Worm (Caenorhabditis elegans): ENCODE measurements around the gene F25D1.8.

F25D1.8 gene

DNA sequence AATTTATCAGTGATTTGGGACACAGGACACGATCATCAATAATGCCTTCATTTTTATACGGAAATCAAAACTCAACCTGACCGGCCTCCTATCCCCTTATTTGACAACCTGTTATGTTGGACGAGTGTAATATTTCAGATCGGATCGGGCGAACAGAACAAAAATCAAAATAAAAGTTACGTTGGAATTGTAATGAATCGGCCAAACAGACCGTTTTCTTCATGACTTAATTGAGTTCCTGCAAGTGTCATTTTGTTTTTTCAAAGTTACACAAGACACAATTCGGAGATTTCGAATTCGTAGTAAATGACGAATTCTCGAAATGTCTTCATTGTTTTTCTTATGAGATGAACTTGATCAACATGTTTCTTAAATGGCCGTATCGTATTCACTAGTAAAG, 16.0 kb downstream of the F25D1.8 start, which contains the start of gene F32G8.3:
F32G8.3 (minus strand) TSS at position 101 of the 400 bp plus-strand sequence.
- TF ChIP-seq ceh-34 (tag; optimal IDR thresholded peaks at IDR 0.05), result no peak
- no peak for TF ChIP-seq nhr-11 (tag; optimal IDR thresholded peaks at IDR 0.05)
- TF ChIP-seq zip-5 (tag; optimal IDR thresholded peaks at IDR 0.05), result no peak
- no peak for TF ChIP-seq pat-9 (tag; optimal IDR thresholded peaks at IDR 0.05)
- no peak for TF ChIP-seq ceh-2 (tag; optimal IDR thresholded peaks at IDR 0.05)
- no peak for TF ChIP-seq unc-86 (tag; optimal IDR thresholded peaks at IDR 0.05)
- no peak for TF ChIP-seq ceh-24 (tag; optimal IDR thresholded peaks at IDR 0.05)
- TF ChIP-seq unc-42 (tag; optimal IDR thresholded peaks at IDR 0.05), result no peak
- TF ChIP-seq fax-1 (tag; optimal IDR thresholded peaks at IDR 0.05), result no peak

DNA sequence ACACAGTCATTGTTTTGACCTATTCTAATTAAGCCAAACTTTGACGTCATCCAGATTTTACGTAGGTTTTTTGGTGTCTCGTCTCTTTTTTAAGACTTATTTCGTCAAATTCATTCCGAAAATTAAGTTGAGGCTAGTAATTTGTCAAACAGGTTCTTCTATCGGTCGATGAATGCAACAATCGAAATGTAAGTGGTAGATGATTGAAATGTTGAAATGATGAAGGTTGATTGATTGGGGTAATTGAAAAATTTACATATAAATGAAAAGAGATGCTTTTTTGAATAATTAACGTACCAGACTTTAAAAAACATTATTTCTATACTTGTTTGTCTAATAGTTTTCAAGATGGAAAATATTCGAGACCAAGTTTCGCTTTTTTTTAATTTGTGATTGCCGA, 17.1 kb downstream of the F25D1.8 start:
- no peak for TF ChIP-seq unc-86 (tag; optimal IDR thresholded peaks at IDR 0.05)
- no peak for TF ChIP-seq pax-1 (tag; optimal IDR thresholded peaks at IDR 0.05)
- TF ChIP-seq ceh-6 (GFP tag; optimal IDR thresholded peaks at IDR 0.05), result no peak
- no peak for TF ChIP-seq K02D7.2 (tag; optimal IDR thresholded peaks at IDR 0.05)
- TF ChIP-seq ets-4 (tag; optimal IDR thresholded peaks at IDR 0.05), result no peak
- no peak for TF ChIP-seq pha-4 (tag; optimal IDR thresholded peaks at IDR 0.05)
- TF ChIP-seq npax-4 (tag; optimal IDR thresholded peaks at IDR 0.05), result no peak
- TF ChIP-seq unc-3 (GFP tag; conservative IDR thresholded peaks at IDR 0.05), result no peak
- TF ChIP-seq unc-3 (tag; optimal IDR thresholded peaks at IDR 0.05), result no peak
- no peak for TF ChIP-seq ceh-14 (tag; optimal IDR thresholded peaks at IDR 0.05)
- no peak for TF ChIP-seq C38D4.7 (GFP tag; optimal IDR thresholded peaks at IDR 0.05)
- TF ChIP-seq sdc-2 (tag; optimal IDR thresholded peaks at IDR 0.05), result no peak
- TF ChIP-seq elt-2 (tag; optimal IDR thresholded peaks at IDR 0.05), result no peak
- no peak for TF ChIP-seq nfya-1 (tag; optimal IDR thresholded peaks at IDR 0.05)
- no peak for TF ChIP-seq C08G9.2 (tag; optimal IDR thresholded peaks at IDR 0.05)
- no peak for TF ChIP-seq ceh-30 (tag; optimal IDR thresholded peaks at IDR 0.05)
- no peak for TF ChIP-seq ceh-2 (tag; optimal IDR thresholded peaks at IDR 0.05)
- no peak for TF ChIP-seq ceh-34 (tag; optimal IDR thresholded peaks at IDR 0.05)
- TF ChIP-seq T23F11.4 (GFP tag; optimal IDR thresholded peaks at IDR 0.05), result no peak

DNA sequence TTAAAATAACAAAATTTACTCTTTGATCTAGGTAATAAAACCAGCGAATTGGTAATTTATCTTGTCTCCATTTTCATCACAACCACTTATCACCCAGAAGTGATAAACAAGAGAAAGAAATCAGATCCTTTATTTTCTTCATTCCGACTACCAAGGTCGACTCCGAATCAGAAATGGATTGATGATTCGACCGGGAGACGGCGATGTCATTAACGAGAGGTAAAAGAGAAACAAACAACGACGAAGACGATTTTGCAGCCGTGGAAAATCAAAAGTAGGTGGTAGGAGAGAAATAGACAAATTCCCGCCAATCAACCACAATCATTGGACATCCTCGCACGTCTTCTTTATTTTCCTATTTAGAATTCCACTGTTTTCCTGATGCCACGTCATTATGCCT, 17.9 kb downstream of the F25D1.8 start:
- TF ChIP-seq hlh-8 (tag; optimal IDR thresholded peaks at IDR 0.05) (no peak), ttx-3 (tag; optimal IDR thresholded peaks at IDR 0.05) (no peak), C38D4.7 (GFP tag; optimal IDR thresholded peaks at IDR 0.05) (no peak), hlh-15 (tag; optimal IDR thresholded peaks at IDR 0.05) (no peak), elt-2 (tag; optimal IDR thresholded peaks at IDR 0.05) (no peak), hlh-6 (tag; optimal IDR thresholded peaks at IDR 0.05) (no peak), odd-2 (tag; optimal IDR thresholded peaks at IDR 0.05) (no peak), pha-4 (tag; optimal IDR thresholded peaks at IDR 0.05) (no peak), dve-1 (tag; optimal IDR thresholded peaks at IDR 0.05) (no peak), hlh-30 (tag; optimal IDR thresholded peaks at IDR 0.05; ENCODE audit: insufficient read depth) (no peak), npax-4 (tag; optimal IDR thresholded peaks at IDR 0.05) (no peak), ceh-48 (tag; optimal IDR thresholded peaks at IDR 0.05) (no peak), madf-2 (tag; optimal IDR thresholded peaks at IDR 0.05) (no peak), fkh-10 (GFP tag; optimal IDR thresholded peaks at IDR 0.05) (no peak), ceh-24 (tag; optimal IDR thresholded peaks at IDR 0.05) (no peak), pat-9 (tag; optimal IDR thresholded peaks at IDR 0.05) (no peak), ceh-18 (tag; optimal IDR thresholded peaks at IDR 0.05) (no peak), K09A11.1 (tag; optimal IDR thresholded peaks at IDR 0.05; ENCODE audit: insufficient read depth) (no peak), unc-86 (tag; optimal IDR thresholded peaks at IDR 0.05) (no peak)

DNA sequence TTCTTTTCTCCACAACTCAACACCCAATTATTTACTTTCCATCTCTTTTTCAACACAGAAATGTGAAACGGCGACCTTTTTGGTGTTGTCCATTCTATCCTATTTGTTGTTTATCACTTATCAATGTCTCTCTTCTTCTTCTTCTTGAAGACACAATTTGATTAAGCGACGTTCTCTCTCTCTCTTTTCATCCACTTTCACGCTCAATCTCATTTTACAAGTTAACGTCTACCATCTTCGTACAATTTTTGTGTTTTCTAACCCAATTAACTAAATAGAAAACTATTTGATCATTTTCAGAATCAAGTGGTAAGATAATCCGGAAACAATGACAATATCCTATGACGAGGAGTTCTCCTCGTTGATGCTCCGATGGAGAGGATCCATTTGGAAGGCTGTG, 18.5 kb downstream of the F25D1.8 start, which contains the start of gene best-14:
best-14 (plus strand) TSS at position 301 of the 400 bp plus-strand sequence.
- no peak for TF ChIP-seq hlh-30 (tag; optimal IDR thresholded peaks at IDR 0.05; ENCODE audit: insufficient read depth)

Data from whole organism, late embryonic.